Fruit fly (Drosophila melanogaster) whole organism, embryonic: ENCODE results near the gene CG12012.
A peak's percentile ranks its signal among the peaks of the same experiment; 100 is the strongest.

Experiments
- Aef1 ChIP-seq: fragments of 200-800 bp; sonication (Bioruptor generic); IDR thresholded peaks from 3 replicates; pipeline ENCODE4 v1.3.6; 2022; ENCODE audit warnings: missing biosample characterization, missing genetic modification characterization
- Atf6 ChIP-seq: fragments of 200-800 bp; sonication (Bioruptor generic); IDR thresholded peaks from 2 replicates; pipeline ENCODE4 v1.3.6; 2022; ENCODE audit warnings: missing biosample characterization, missing genetic modification characterization
- Blimp-1 ChIP-seq: fragments of 200-800 bp; sonication (Bioruptor generic); optimal IDR thresholded peaks from 3 replicates; lab custom pipeline; 2018; ENCODE audit warnings: missing biosample characterization, missing genetic modification characterization, mild to moderate bottlenecking, moderate library complexity, missing genetic modification reagents
- CG10267 ChIP-seq: fragments of 200-800 bp; sonication (Bioruptor generic); optimal IDR thresholded peaks from 2 replicates; lab custom pipeline; 2018; ENCODE audit warnings: missing biosample characterization, mild to moderate bottlenecking, missing genetic modification characterization, moderate library complexity
- CG11504 ChIP-seq: fragments of 200-800 bp; sonication (Bioruptor generic); optimal IDR thresholded peaks from 3 replicates; lab custom pipeline; 2019; ENCODE audit warnings: missing biosample characterization, mild to moderate bottlenecking, missing genetic modification characterization, moderate library complexity
- CG11560 ChIP-seq: fragments of 200-800 bp; sonication (Bioruptor generic); IDR thresholded peaks from 3 replicates; pipeline ENCODE4 v1.3.6; 2022; ENCODE audit warnings: missing biosample characterization, missing genetic modification characterization
- CG12236 ChIP-seq: fragments of 200-800 bp; sonication (Bioruptor generic); optimal IDR thresholded peaks from 2 replicates; lab custom pipeline; 2016; ENCODE audit warnings: missing biosample characterization, missing genetic modification characterization
- CG15011 ChIP-seq: fragments of 200-800 bp; sonication (Bioruptor generic); optimal IDR thresholded peaks from 3 replicates; lab custom pipeline; 2018; ENCODE audit warnings: missing biosample characterization, mild to moderate bottlenecking, missing genetic modification characterization
- CG18764 ChIP-seq: fragments of 200-800 bp; sonication (Bioruptor generic); optimal IDR thresholded peaks from 3 replicates; lab custom pipeline; 2016; ENCODE audit warnings: missing biosample characterization, missing genetic modification characterization
- CG2199 ChIP-seq: fragments of 200-800 bp; sonication (Bioruptor generic); IDR thresholded peaks from 3 replicates; pipeline ENCODE4 v1.3.6; 2022; ENCODE audit warnings: missing biosample characterization, missing genetic modification characterization
- CG2875 ChIP-seq: fragments of 200-800 bp; sonication (Bioruptor generic); optimal IDR thresholded peaks from 2 replicates; lab custom pipeline; 2017; ENCODE audit warnings: missing biosample characterization, mild to moderate bottlenecking, missing genetic modification characterization, missing genetic modification reagents
- CG31365 ChIP-seq: fragments of 200-800 bp; sonication (Bioruptor generic); optimal IDR thresholded peaks from 2 replicates; lab custom pipeline; 2018; ENCODE audit warnings: missing biosample characterization, mild to moderate bottlenecking, missing genetic modification characterization
- CG32772 ChIP-seq: fragments of 200-800 bp; sonication (Bioruptor generic); IDR thresholded peaks from 2 replicates; pipeline ENCODE4 v1.3.6; 2022; ENCODE audit warnings: missing biosample characterization, missing genetic modification characterization
- CG34422 ChIP-seq: fragments of 200-800 bp; sonication (Bioruptor generic); IDR thresholded peaks from 3 replicates; pipeline ENCODE4 v1.3.6; 2022; ENCODE audit warnings: missing biosample characterization, missing genetic modification characterization
- CG3838 ChIP-seq: fragments of 200-800 bp; sonication (Bioruptor generic); optimal IDR thresholded peaks from 3 replicates; lab custom pipeline; 2016; ENCODE audit warnings: missing biosample characterization, missing genetic modification characterization
- CG4707 ChIP-seq: fragments of 200-800 bp; sonication (Bioruptor generic); optimal IDR thresholded peaks from 2 replicates; lab custom pipeline; 2018; ENCODE audit warnings: missing biosample characterization, mild to moderate bottlenecking, missing genetic modification characterization, moderate library complexity
- CG5245 ChIP-seq: fragments of 200-800 bp; sonication (Bioruptor generic); optimal IDR thresholded peaks from 3 replicates; lab custom pipeline; 2016; ENCODE audit warnings: missing biosample characterization, missing genetic modification characterization
- CG6175 ChIP-seq: fragments of 200-800 bp; sonication (Bioruptor generic); IDR thresholded peaks from 3 replicates; pipeline ENCODE4 v1.3.6; 2022; ENCODE audit warnings: missing biosample characterization, missing genetic modification characterization
- CG6654 ChIP-seq: fragments of 200-800 bp; sonication (Bioruptor generic); optimal IDR thresholded peaks from 2 replicates; lab custom pipeline; 2017; ENCODE audit warnings: missing biosample characterization, mild to moderate bottlenecking, missing genetic modification characterization
- CG8944 ChIP-seq: fragments of 200-800 bp; sonication (Bioruptor generic); optimal IDR thresholded peaks from 3 replicates; lab custom pipeline; 2016; ENCODE audit warnings: missing biosample characterization, missing genetic modification characterization
- CG9876 ChIP-seq: fragments of 200-800 bp; sonication (Bioruptor generic); optimal IDR thresholded peaks from 2 replicates; lab custom pipeline; 2016; ENCODE audit warnings: missing biosample characterization, missing genetic modification characterization
- D19A ChIP-seq: fragments of 200-800 bp; optimal IDR thresholded peaks from 3 replicates; lab custom pipeline; 2019; ENCODE audit warnings: missing biosample characterization, mild to moderate bottlenecking, missing genetic modification characterization, moderate library complexity
- Ets65A ChIP-seq: fragments of 200-800 bp; sonication (Bioruptor generic); peaks from one replicate; lab custom pipeline; 2016; ENCODE audit warnings: missing biosample characterization, missing genetic modification characterization
- HHEX ChIP-seq: fragments of 200-800 bp; sonication (Bioruptor generic); optimal IDR thresholded peaks from 3 replicates; lab custom pipeline; 2017; ENCODE audit warnings: missing biosample characterization, mild to moderate bottlenecking, missing genetic modification characterization, missing genetic modification reagents
- MESR4 ChIP-seq: fragments of 200-800 bp; sonication (Bioruptor generic); optimal IDR thresholded peaks from 2 replicates; lab custom pipeline; 2018; ENCODE audit warnings: missing biosample characterization, mild to moderate bottlenecking, missing genetic modification characterization, moderate library complexity
- Mad ChIP-seq: fragments of 200-800 bp; sonication (Bioruptor generic); optimal IDR thresholded peaks from 2 replicates; lab custom pipeline; 2016; ENCODE audit warnings: missing biosample characterization, missing genetic modification characterization
- Mes4 ChIP-seq: fragments of 200-800 bp; sonication (Bioruptor generic); optimal IDR thresholded peaks from 2 replicates; lab custom pipeline; 2016; ENCODE audit warnings: missing biosample characterization, missing genetic modification characterization
- Optix ChIP-seq: fragments of 200-800 bp; sonication (Bioruptor generic); IDR thresholded peaks from 3 replicates; pipeline ENCODE4 v1.3.6; 2022; ENCODE audit warnings: missing biosample characterization, missing genetic modification characterization
- Sin3A ChIP-seq: fragments of >200 bp; optimal IDR thresholded peaks from 2 replicates; lab custom pipeline; 2018
- Taf1 ChIP-seq: fragments of 200-800 bp; sonication (Bioruptor generic); IDR thresholded peaks from 2 replicates; pipeline ENCODE4 v1.3.6; 2022; ENCODE audit warnings: missing biosample characterization, missing genetic modification characterization
- Trl ChIP-seq, 3 experiments: fragments of >200 bp in 2 of 3; fragments of 200-800 bp in 1 of 3; sonication (Bioruptor generic) in 1 of 3; optimal IDR thresholded peaks; 2 replicates in 1 of 3; 3 replicates in 2 of 3; lab custom pipeline; 2016 to 2017; ENCODE audit warnings: missing biosample characterization in 1 of 3, missing genetic modification characterization in 1 of 3
- bsh ChIP-seq, 2 experiments: fragments of 200-800 bp; sonication (Bioruptor generic); optimal IDR thresholded peaks; 2 replicates each; lab custom pipeline; 2017 to 2018; ENCODE audit warnings: mild to moderate bottlenecking in 2 of 2, missing biosample characterization in 2 of 2, missing genetic modification characterization in 2 of 2, moderate library complexity in 1 of 2
- croc ChIP-seq: fragments of 200-800 bp; sonication (Bioruptor generic); conservative IDR thresholded peaks from 3 replicates; pipeline ENCODE4 v1.3.6; 2022; ENCODE audit warnings: missing biosample characterization, missing genetic modification characterization
- crol ChIP-seq: fragments of 200-800 bp; sonication (Bioruptor generic); IDR thresholded peaks from 2 replicates; pipeline ENCODE4 v1.3.6; 2022; ENCODE audit warnings: missing biosample characterization, missing genetic modification characterization
- da ChIP-seq: fragments of 200-800 bp; sonication (Bioruptor generic); optimal IDR thresholded peaks from 2 replicates; lab custom pipeline; 2016; ENCODE audit warnings: missing biosample characterization, missing genetic modification characterization
- dpn ChIP-seq, 2 experiments: fragments of 200-800 bp; sonication (Bioruptor generic); optimal IDR thresholded peaks; 3 replicates each; lab custom pipeline; 2016; ENCODE audit warnings: missing biosample characterization in 2 of 2, missing genetic modification characterization in 2 of 2
- exex ChIP-seq: fragments of 200-800 bp; sonication (Bioruptor generic); optimal IDR thresholded peaks from 4 replicates; lab custom pipeline; 2018; ENCODE audit warnings: missing biosample characterization, mild to moderate bottlenecking, missing genetic modification characterization, moderate library complexity
- fd102C ChIP-seq: fragments of 200-800 bp; sonication (Bioruptor generic); optimal IDR thresholded peaks from 2 replicates; lab custom pipeline; 2018; ENCODE audit warnings: missing biosample characterization, mild to moderate bottlenecking, missing genetic modification characterization, moderate library complexity
- gro ChIP-seq: fragments of 200-800 bp; sonication (Bioruptor generic); optimal IDR thresholded peaks from 2 replicates; lab custom pipeline; 2016; ENCODE audit warnings: missing biosample characterization, missing genetic modification characterization
- jumu ChIP-seq: fragments of 200-800 bp; sonication (Bioruptor generic); optimal IDR thresholded peaks from 3 replicates; lab custom pipeline; 2016; ENCODE audit warnings: missing biosample characterization, missing genetic modification characterization
- kni ChIP-seq: fragments of 200-800 bp; sonication (Bioruptor generic); optimal IDR thresholded peaks from 3 replicates; lab custom pipeline; 2017; ENCODE audit warnings: mild to moderate bottlenecking, missing biosample characterization, missing genetic modification reagents, missing genetic modification characterization
- nom ChIP-seq: fragments of 200-800 bp; sonication (Bioruptor generic); optimal IDR thresholded peaks from 2 replicates; lab custom pipeline; 2017; ENCODE audit warnings: missing biosample characterization, missing genetic modification characterization, mild to moderate bottlenecking, moderate library complexity, missing genetic modification reagents
- p53 ChIP-seq: fragments of 200-800 bp; sonication (Bioruptor generic); optimal IDR thresholded peaks from 2 replicates; lab custom pipeline; 2016; ENCODE audit warnings: missing biosample characterization, missing genetic modification characterization
- rib ChIP-seq: fragments of 200-800 bp; sonication (Bioruptor generic); IDR thresholded peaks from 2 replicates; pipeline ENCODE4 v1.3.6; 2022; ENCODE audit warnings: missing biosample characterization, missing genetic modification characterization
- sens-2 ChIP-seq: fragments of 200-800 bp; sonication (Bioruptor generic); IDR thresholded peaks from 2 replicates; pipeline ENCODE4 v1.3.6; 2022; ENCODE audit warnings: missing biosample characterization, missing genetic modification characterization
- sim ChIP-seq: fragments of 200-800 bp; sonication (Bioruptor generic); IDR thresholded peaks from 2 replicates; pipeline ENCODE4 v1.3.6; 2022; ENCODE audit warnings: missing biosample characterization, missing genetic modification characterization
- sob ChIP-seq: fragments of 200-800 bp; sonication (Bioruptor generic); IDR thresholded peaks from 2 replicates; pipeline ENCODE4 v1.3.6; 2022; ENCODE audit warnings: missing biosample characterization, missing genetic modification characterization
- stc ChIP-seq: fragments of 200-800 bp; sonication (Bioruptor generic); IDR thresholded peaks from 2 replicates; pipeline ENCODE4 v1.3.6; 2022; ENCODE audit warnings: missing biosample characterization, missing genetic modification characterization
- ttk ChIP-seq: fragments of 200-800 bp; sonication (Bioruptor generic); IDR thresholded peaks from 2 replicates; pipeline ENCODE4 v2.1.2; 2022; ENCODE audit warnings: missing biosample characterization, missing genetic modification characterization
- tx ChIP-seq: fragments of 200-800 bp; sonication (Bioruptor generic); optimal IDR thresholded peaks from 2 replicates; lab custom pipeline; 2016; ENCODE audit warnings: missing biosample characterization, missing genetic modification characterization

CG12012 gene

DNA sequence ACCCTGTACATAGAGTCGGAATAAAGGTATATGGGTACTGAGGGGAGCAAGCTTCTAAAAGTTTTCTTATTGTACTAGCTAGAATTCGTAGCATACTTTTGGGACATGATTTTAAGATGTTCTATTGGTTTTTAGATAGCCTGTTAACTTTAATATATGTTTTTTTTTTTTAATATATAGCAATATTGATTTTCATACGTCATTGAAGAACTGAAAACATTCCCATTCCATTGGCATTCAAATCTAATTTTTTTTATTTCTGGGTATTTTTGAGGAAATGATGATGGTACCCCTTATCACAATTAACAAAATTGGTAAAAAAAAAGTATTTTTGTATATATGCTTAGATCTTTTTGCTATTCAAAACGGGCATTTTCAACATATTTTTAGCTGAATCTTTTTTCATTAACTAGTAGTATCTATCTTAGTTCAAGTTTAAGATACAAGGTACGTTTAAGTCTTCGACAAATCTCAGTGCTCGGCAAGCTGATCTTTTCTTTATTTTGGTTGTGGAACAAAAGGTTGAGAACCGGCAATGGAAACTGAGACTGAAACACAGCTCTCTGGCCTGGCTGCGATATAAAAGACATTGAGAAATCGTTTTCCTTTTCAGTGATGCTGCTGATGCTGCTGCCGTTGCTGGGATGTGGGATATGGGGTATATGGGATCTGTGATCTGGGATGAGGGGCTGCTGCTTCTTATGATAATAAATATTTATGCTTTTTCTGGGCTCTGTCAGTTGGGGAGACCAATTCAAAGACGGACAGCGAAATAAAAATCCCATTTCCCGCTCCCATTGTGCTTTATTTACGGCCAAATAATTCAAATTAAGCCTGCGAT, 8.3 kb downstream of the CG12012 start (continued):
- TF ChIP-seq kni (GFP tag; lab: Kevin White, UChicago) (peak; percentile 48), CG11504 (tag; lab: Kevin White, UChicago) (peak; percentile 70), ttk (GFP tag; lab: Robert Waterston, UW) (0 out of 2 replicates have a peak, but pooled peaks have one; percentile 28), rib (GFP tag; lab: Robert Waterston, UW) (no peak), CG15011 (GFP tag; lab: Kevin White, UChicago) (no peak), CG5245 (GFP tag; lab: Kevin White, UChicago) (peak; percentile 28), sens-2 (GFP tag; lab: Robert Waterston, UW) (no peak), Sin3A (lab: Kevin White, UChicago) (no peak), p53 (no peak), CG6175 (GFP tag; lab: Robert Waterston, UW) (no peak), stc (GFP tag; lab: Robert Waterston, UW) (no peak), MESR4 (no peak), Optix (GFP tag; lab: Robert Waterston, UW) (no peak), CG9876 (GFP tag; lab: Kevin White, UChicago) (no peak), croc (GFP tag; lab: Robert Waterston, UW) (no peak; the same call in 2 of the 3 replicates), da (GFP tag; lab: Kevin White, UChicago) (no peak), gro (GFP tag; lab: Kevin White, UChicago) (no peak), Trl (optimal IDR thresholded peaks at IDR 0.05; lab: Kevin White, UChicago) (no peak), Trl (GFP tag; optimal IDR thresholded peaks at IDR 0.05; lab: Kevin White, UChicago) (no peak), Mad (GFP tag; lab: Kevin White, UChicago) (no peak), CG3838 (GFP tag; lab: Kevin White, UChicago) (no peak), exex (tag; lab: Kevin White, UChicago) (no peak), Atf6 (GFP tag; lab: Robert Waterston, UW) (no peak), Blimp-1 (GFP tag; lab: Kevin White, UChicago) (peak; percentile 21), jumu (GFP tag; lab: Kevin White, UChicago) (no peak), CG6654 (GFP tag; lab: Kevin White, UChicago) (peak; percentile 13), sim (GFP tag; lab: Robert Waterston, UW) (no peak), fd102C (GFP tag; lab: Kevin White, UChicago) (no peak), Ets65A (GFP tag; lab: Kevin White, UChicago) (peak; percentile 89), D19A (tag; lab: Kevin White, UChicago) (peak; percentile 59), sob (GFP tag; lab: Robert Waterston, UW) (no peak), tx (no peak), CG4707 (GFP tag; lab: Kevin White, UChicago) (no peak), CG32772 (GFP tag; lab: Robert Waterston, UW) (0 out of 2 replicates have a peak, but pooled peaks have one; percentile 39), nom (GFP tag; lab: Kevin White, UChicago) (no peak), CG8944 (GFP tag; lab: Kevin White, UChicago) (no peak), Mes4 (GFP tag; lab: Kevin White, UChicago) (no peak), dpn (GFP tag; optimal IDR thresholded peaks at IDR 0.05; lab: Kevin White, UChicago) (peak in 1 of 2 experiments; percentile 15), bsh (GFP tag; optimal IDR thresholded peaks at IDR 0.05; lab: Kevin White, UChicago) (peak; percentile 2 to 49), CG10267 (tag; lab: Kevin White, UChicago) (peak; percentile 52), Taf1 (GFP tag; lab: Robert Waterston, UW) (no peak), CG12236 (GFP tag; lab: Kevin White, UChicago) (no peak), CG11560 (tag; lab: Robert Waterston, UW) (no peak), Aef1 (GFP tag; lab: Robert Waterston, UW) (no peak), CG34422 (GFP tag; lab: Robert Waterston, UW) (no peak), crol (0 out of 2 replicates have a peak, but pooled peaks have one; percentile 26), CG18764 (GFP tag; lab: Kevin White, UChicago) (no peak), CG2199 (GFP tag; lab: Robert Waterston, UW) (0 out of 3 replicates have a peak, but pooled peaks have one; percentile 38), HHEX (GFP tag; lab: Kevin White, UChicago) (peak; percentile 5), CG31365 (no peak), CG2875 (no peak)
